Worm (Caenorhabditis elegans) whole organism, young adult: ENCODE measurements around the gene clk-2.

ENCODE experiments used
- C06A6.2 ChIP-seq: fragments of 200-800 bp; sonication (Bioruptor generic); conservative IDR thresholded peaks from 2 replicates; pipeline ENCODE4 v1.3.6; 2022; ENCODE audit warnings: missing genetic modification characterization, missing compliant biosample characterization
- F52B5.7 ChIP-seq: sonication (generic microtip); optimal IDR thresholded peaks from 2 replicates; lab custom pipeline; 2016; ENCODE audit warnings: mild to moderate bottlenecking, missing genetic modification characterization, missing compliant biosample characterization
- F57A8.1 ChIP-seq: fragments of 200-800 bp; sonication (Bioruptor generic); optimal IDR thresholded peaks from 2 replicates; lab custom pipeline; 2018; ENCODE audit warnings: mild to moderate bottlenecking, missing genetic modification characterization, moderate library complexity, missing compliant biosample characterization
- hlh-26 ChIP-seq: fragments of 200-800 bp; sonication (Bioruptor generic); conservative IDR thresholded peaks from 2 replicates; pipeline ENCODE4 v1.3.6; 2022; ENCODE audit warnings: missing genetic modification reagents, missing genetic modification characterization, missing compliant biosample characterization
- hmg-1.2 ChIP-seq: fragments of 200-800 bp; sonication (Bioruptor generic); IDR thresholded peaks from 2 replicates; pipeline ENCODE4 v1.3.6; 2022; ENCODE audit warnings: missing genetic modification reagents, missing genetic modification characterization, missing compliant biosample characterization
- pha-4 ChIP-seq: fragments of 150-350 bp; sonication (generic microtip); optimal IDR thresholded peaks from 2 replicates; lab custom pipeline; 2014; ENCODE audit warnings: missing biosample characterization, missing genetic modification reagents, missing genetic modification characterization
- rcor-1 ChIP-seq: fragments of 200-800 bp; sonication (Bioruptor generic); IDR thresholded peaks from 2 replicates; pipeline ENCODE4 v1.3.6; 2022; ENCODE audit warnings: missing genetic modification reagents, missing genetic modification characterization, missing compliant biosample characterization
- sptf-2 ChIP-seq: fragments of 200-800 bp; sonication (Bioruptor generic); optimal IDR thresholded peaks from 2 replicates; lab custom pipeline; 2018; ENCODE audit warnings: mild to moderate bottlenecking, missing genetic modification characterization, missing compliant biosample characterization
- ztf-18 ChIP-seq: sonication (generic microtip); optimal IDR thresholded peaks from 2 replicates; lab custom pipeline; 2016; ENCODE audit warnings: missing genotype, mild to moderate bottlenecking, missing genetic modification characterization, missing compliant biosample characterization

ce11 chrIII:7557930-7558470, 39.7 kb upstream of the clk-2 start:
- TF ChIP-seq hmg-1.2 = no peak
- no peak for TF ChIP-seq F57A8.1 (GFP tag; lab: Kevin White, UChicago)
- no peak for TF ChIP-seq ztf-18 (tag; lab: Kevin White, UChicago)
- no peak for TF ChIP-seq pha-4 (tag; lab: Kevin White, UChicago)
- no peak for TF ChIP-seq sptf-2 (GFP tag; lab: Kevin White, UChicago)
- no peak for TF ChIP-seq hlh-26 (GFP tag; lab: Robert Waterston, UW)
- TF ChIP-seq rcor-1 = no peak
- TF ChIP-seq C06A6.2 (GFP tag; lab: Robert Waterston, UW) = no peak
- no peak for TF ChIP-seq F52B5.7 (tag; lab: Kevin White, UChicago)
